Worm (Caenorhabditis elegans) whole organism, L4/young adult: ENCODE data around the gene str-225.

Source experiments
- dao-5 ChIP-seq: sonication (generic microtip); optimal IDR thresholded peaks from 2 replicates; lab custom pipeline; 2016; ENCODE audit warnings: missing genotype, missing genetic modification characterization, moderate library complexity, missing compliant biosample characterization
- him-1 ChIP-seq: sonication (generic microtip); optimal IDR thresholded peaks from 2 replicates; lab custom pipeline; 2016; ENCODE audit warnings: missing genotype, missing genetic modification reagents, missing genetic modification characterization, missing compliant biosample characterization

DNA sequence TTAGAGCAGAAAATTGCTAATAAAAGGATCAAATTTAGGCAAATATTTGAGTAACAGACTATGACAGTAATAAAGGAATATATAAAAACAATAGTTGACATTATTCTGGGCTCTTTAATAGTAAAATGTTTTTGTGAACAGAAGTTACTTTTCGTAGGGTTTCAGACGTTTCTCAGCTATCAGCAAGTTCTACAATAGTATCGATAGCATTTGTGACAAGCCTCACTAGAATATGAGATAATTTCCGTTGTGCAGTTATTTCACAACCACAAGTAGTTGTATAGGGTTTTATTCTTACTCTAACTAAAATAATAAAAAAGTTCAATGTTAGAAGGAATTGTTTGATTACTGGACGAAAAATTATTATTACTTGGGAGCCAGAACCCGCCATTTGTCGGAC is 38.9 kb downstream of the str-225 start, which contains the start of gene srbc-68:
- no peak for TF ChIP-seq him-1 (tag; lab: Kevin White, UChicago)
- no peak for TF ChIP-seq dao-5 (tag; lab: Kevin White, UChicago)
